Worm (Caenorhabditis elegans) whole organism, midembryonic: ENCODE measurements around the gene srx-17.

Source experiments
- T22C8.4 ChIP-seq: fragments of 200-800 bp; sonication (Bioruptor generic); IDR thresholded peaks from 2 replicates; pipeline ENCODE4 v1.3.6; 2022; ENCODE audit warnings: missing genetic modification characterization, missing compliant biosample characterization
- cog-1 ChIP-seq: sonication (generic microtip); optimal IDR thresholded peaks from 2 replicates; lab custom pipeline; 2016; ENCODE audit warnings: missing genetic modification characterization, missing compliant biosample characterization
- flt-1 ChIP-seq: fragments of 200-800 bp; sonication (Bioruptor generic); IDR thresholded peaks from 2 replicates; pipeline ENCODE4 v1.3.6; 2022; ENCODE audit warnings: missing genetic modification characterization, missing compliant biosample characterization
- klf-2 ChIP-seq: fragments of 200-800 bp; sonication (Bioruptor generic); conservative IDR thresholded peaks from 2 replicates; pipeline ENCODE4 v1.3.6; 2022; ENCODE audit warnings: missing genetic modification reagents, missing genetic modification characterization, missing compliant biosample characterization
- med-1 ChIP-seq: sonication (generic microtip); optimal IDR thresholded peaks from 2 replicates; lab custom pipeline; 2017; ENCODE audit warnings: missing genetic modification characterization, mild to moderate bottlenecking, missing compliant biosample characterization, antibody characterized with exemption, missing genetic modification reagents; ENCODE audit not compliant: insufficient read depth
- tab-1 ChIP-seq: fragments of 200-800 bp; sonication (Bioruptor generic); IDR thresholded peaks from 2 replicates; pipeline ENCODE4 v1.3.6; 2022; ENCODE audit warnings: missing genetic modification characterization, missing compliant biosample characterization

DNA sequence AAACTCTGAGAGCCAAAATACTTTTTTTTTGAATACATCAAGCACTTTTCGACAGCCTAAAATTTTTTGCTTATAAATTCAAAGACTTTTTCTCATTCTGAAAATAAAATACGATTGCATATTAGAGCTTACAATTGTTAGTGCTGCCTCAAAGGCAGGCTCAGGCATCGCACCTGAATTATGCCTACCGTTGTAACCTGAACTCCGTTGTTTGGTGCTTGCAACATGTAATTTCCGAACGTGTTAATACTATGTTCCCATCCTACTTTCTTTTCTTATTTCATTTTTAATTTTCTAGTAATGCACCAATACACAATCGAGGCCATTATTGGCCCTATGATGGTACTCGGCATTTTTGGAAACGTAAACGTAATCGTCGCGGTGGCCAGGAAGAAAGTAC, 46.3 kb downstream of the srx-17 start, which contains the start of gene srsx-19:
- TF ChIP-seq tab-1 (GFP tag; lab: Robert Waterston, UW) (no peak), cog-1 (tag; lab: Kevin White, UChicago) (no peak), klf-2 (GFP tag; lab: Robert Waterston, UW) (no peak), T22C8.4 (GFP tag; lab: Robert Waterston, UW) (no peak), flt-1 (GFP tag; lab: Robert Waterston, UW) (no peak), med-1 (no peak)
